Worm (Caenorhabditis elegans) whole organism, late embryonic: Measurements from ENCODE around the gene nhr-123.

Experiments
- C38D4.7 ChIP-seq: fragments of 200-800 bp; sonication (Bioruptor generic); optimal IDR thresholded peaks from 2 replicates; lab custom pipeline; 2018; ENCODE audit warnings: mild to moderate bottlenecking, missing genetic modification characterization, moderate library complexity, missing compliant biosample characterization
- Y22D7AL.16 ChIP-seq: sonication (generic microtip); optimal IDR thresholded peaks from 2 replicates; lab custom pipeline; 2016; ENCODE audit warnings: missing genetic modification characterization, missing compliant biosample characterization
- ceh-45 ChIP-seq: fragments of 200-800 bp; sonication (Bioruptor generic); IDR thresholded peaks from 2 replicates; pipeline ENCODE4 v1.3.6; 2022; ENCODE audit warnings: missing genetic modification reagents, missing genetic modification characterization, missing compliant biosample characterization
- ceh-9 ChIP-seq: sonication (generic microtip); optimal IDR thresholded peaks from 2 replicates; lab custom pipeline; 2016; ENCODE audit warnings: mild to moderate bottlenecking, missing genetic modification characterization, inconsistent platforms, missing compliant biosample characterization

- TF ChIP-seq Y22D7AL.16 (tag; lab: Kevin White, UChicago) (no peak), C38D4.7 (GFP tag; lab: Kevin White, UChicago) (no peak), ceh-9 (tag; lab: Kevin White, UChicago) (no peak), ceh-45 (GFP tag; lab: Robert Waterston, UW) (no peak)
These were observed 38.4 kb upstream of the nhr-123 start for ce11 chrV:412820-413219.
